Fruit fly (Drosophila melanogaster) whole organism, embryonic: ENCODE measurements around the gene CG10841.

ENCODE experiments used
- CG10209 ChIP-seq: fragments of 200-800 bp; sonication (Bioruptor generic); optimal IDR thresholded peaks from 3 replicates; lab custom pipeline; 2017; ENCODE audit warnings: missing biosample characterization, mild to moderate bottlenecking, missing genetic modification characterization, missing genetic modification reagents
- CG10462 ChIP-seq: fragments of 200-800 bp; sonication (Bioruptor generic); optimal IDR thresholded peaks from 2 replicates; lab custom pipeline; 2016; ENCODE audit warnings: missing biosample characterization, missing genetic modification characterization
- CG11398 ChIP-seq: fragments of 200-800 bp; sonication (Bioruptor generic); optimal IDR thresholded peaks from 2 replicates; lab custom pipeline; 2016; ENCODE audit warnings: missing biosample characterization, missing genetic modification characterization
- CG11504 ChIP-seq: fragments of 200-800 bp; sonication (Bioruptor generic); optimal IDR thresholded peaks from 3 replicates; lab custom pipeline; 2019; ENCODE audit warnings: missing biosample characterization, mild to moderate bottlenecking, missing genetic modification characterization, moderate library complexity
- CG12299 ChIP-seq: fragments of 200-800 bp; sonication (Bioruptor generic); optimal IDR thresholded peaks from 2 replicates; lab custom pipeline; 2018; ENCODE audit warnings: missing biosample characterization, mild to moderate bottlenecking, missing genetic modification characterization
- CG13296 ChIP-seq: fragments of 200-800 bp; sonication (Bioruptor generic); optimal IDR thresholded peaks from 3 replicates; lab custom pipeline; 2018; ENCODE audit warnings: missing biosample characterization, mild to moderate bottlenecking, missing genetic modification characterization
- CG14710 ChIP-seq: fragments of 200-800 bp; sonication (Bioruptor generic); optimal IDR thresholded peaks from 3 replicates; lab custom pipeline; 2019; ENCODE audit warnings: missing biosample characterization, mild to moderate bottlenecking, missing genetic modification characterization, moderate library complexity
- CG17568 ChIP-seq: fragments of 200-800 bp; sonication (Bioruptor generic); optimal IDR thresholded peaks from 2 replicates; lab custom pipeline; 2018; ENCODE audit warnings: missing biosample characterization, mild to moderate bottlenecking, missing genetic modification characterization, moderate library complexity
- CG17802 ChIP-seq: fragments of 200-800 bp; sonication (Bioruptor generic); optimal IDR thresholded peaks from 2 replicates; lab custom pipeline; 2018; ENCODE audit warnings: missing biosample characterization, mild to moderate bottlenecking, missing genetic modification characterization, moderate library complexity
- CG3407 ChIP-seq: fragments of 200-800 bp; sonication (Bioruptor generic); optimal IDR thresholded peaks from 2 replicates; lab custom pipeline; 2018; ENCODE audit warnings: missing biosample characterization, mild to moderate bottlenecking, missing genetic modification characterization
- CG34422 ChIP-seq: fragments of 200-800 bp; sonication (Bioruptor generic); IDR thresholded peaks from 3 replicates; pipeline ENCODE4 v1.3.6; 2022; ENCODE audit warnings: missing biosample characterization, missing genetic modification characterization
- CG43689 ChIP-seq: fragments of 200-800 bp; sonication (Bioruptor generic); IDR thresholded peaks from 2 replicates; pipeline ENCODE4 v1.3.6; 2022; ENCODE audit warnings: missing biosample characterization, missing genetic modification characterization
- CG5245 ChIP-seq: fragments of 200-800 bp; sonication (Bioruptor generic); optimal IDR thresholded peaks from 3 replicates; lab custom pipeline; 2016; ENCODE audit warnings: missing biosample characterization, missing genetic modification characterization
- CG8359 ChIP-seq: fragments of 200-800 bp; sonication (Bioruptor generic); optimal IDR thresholded peaks from 2 replicates; lab custom pipeline; 2017; ENCODE audit warnings: missing biosample characterization, mild to moderate bottlenecking, missing genetic modification characterization, borderline replicate concordance
- CG9609 ChIP-seq: fragments of 200-800 bp; sonication (Bioruptor generic); optimal IDR thresholded peaks from 3 replicates; lab custom pipeline; 2016; ENCODE audit warnings: missing biosample characterization, missing genetic modification characterization
- CG9817 ChIP-seq: fragments of 200-800 bp; sonication (Bioruptor generic); optimal IDR thresholded peaks from 2 replicates; lab custom pipeline; 2018; ENCODE audit warnings: missing biosample characterization, mild to moderate bottlenecking, missing genetic modification characterization, moderate library complexity
- Chrac-16 ChIP-seq: fragments of 200-800 bp; sonication (Bioruptor generic); optimal IDR thresholded peaks from 3 replicates; lab custom pipeline; 2016; ENCODE audit warnings: missing biosample characterization, missing genetic modification characterization
- CrebB ChIP-seq: fragments of 200-800 bp; sonication (Bioruptor generic); optimal IDR thresholded peaks from 3 replicates; lab custom pipeline; 2018; ENCODE audit warnings: missing biosample characterization, mild to moderate bottlenecking, missing genetic modification characterization
- Doc3 ChIP-seq: fragments of 200-800 bp; sonication (Bioruptor generic); IDR thresholded peaks from 3 replicates; pipeline ENCODE4 v1.3.6; 2022; ENCODE audit warnings: missing biosample characterization, missing genetic modification characterization; ENCODE audit not compliant: partially characterized antibody
- Dref ChIP-seq: fragments of 200-800 bp; sonication (Bioruptor generic); IDR thresholded peaks from 2 replicates; pipeline ENCODE4 v1.3.6; 2022; ENCODE audit warnings: missing biosample characterization, missing genetic modification characterization
- Hand ChIP-seq: fragments of 200-800 bp; sonication (Bioruptor generic); optimal IDR thresholded peaks from 2 replicates; lab custom pipeline; 2017; ENCODE audit warnings: mild to moderate bottlenecking, missing biosample characterization, missing genetic modification reagents, missing genetic modification characterization
- MBD-R2 ChIP-seq: fragments of 200-800 bp; sonication (Bioruptor generic); IDR thresholded peaks from 2 replicates; pipeline ENCODE4 v1.3.6; 2022; ENCODE audit warnings: missing biosample characterization, missing genetic modification characterization
- Meics ChIP-seq: fragments of 200-800 bp; sonication (Bioruptor generic); optimal IDR thresholded peaks from 2 replicates; lab custom pipeline; 2017; ENCODE audit warnings: missing biosample characterization, mild to moderate bottlenecking, missing genetic modification characterization
- Optix ChIP-seq: fragments of 200-800 bp; sonication (Bioruptor generic); IDR thresholded peaks from 3 replicates; pipeline ENCODE4 v1.3.6; 2022; ENCODE audit warnings: missing biosample characterization, missing genetic modification characterization
- Sry-β ChIP-seq: fragments of 200-800 bp; sonication (Bioruptor generic); optimal IDR thresholded peaks from 2 replicates; lab custom pipeline; 2018; ENCODE audit warnings: missing biosample characterization, mild to moderate bottlenecking, missing genetic modification characterization, moderate library complexity
- bigmax ChIP-seq: fragments of 200-800 bp; sonication (Bioruptor generic); optimal IDR thresholded peaks from 2 replicates; lab custom pipeline; 2018; ENCODE audit warnings: missing biosample characterization, mild to moderate bottlenecking, missing genetic modification characterization
- br ChIP-seq: fragments of >200 bp; optimal IDR thresholded peaks from 2 replicates; lab custom pipeline; 2017
- bsh ChIP-seq, 2 experiments: fragments of 200-800 bp; sonication (Bioruptor generic); optimal IDR thresholded peaks; 2 replicates each; lab custom pipeline; 2017 to 2018; ENCODE audit warnings: mild to moderate bottlenecking in 2 of 2, missing biosample characterization in 2 of 2, missing genetic modification characterization in 2 of 2, moderate library complexity in 1 of 2
- btn ChIP-seq: fragments of 200-800 bp; sonication (Bioruptor generic); optimal IDR thresholded peaks from 2 replicates; lab custom pipeline; 2016; ENCODE audit warnings: missing biosample characterization, missing genetic modification characterization
- cas ChIP-seq: fragments of 200-800 bp; sonication (Bioruptor generic); IDR thresholded peaks from 2 replicates; pipeline ENCODE4 v1.3.6; 2022; ENCODE audit warnings: missing biosample characterization, missing genetic modification characterization
- cg ChIP-seq: fragments of 200-800 bp; sonication (Bioruptor generic); optimal IDR thresholded peaks from 3 replicates; lab custom pipeline; 2019; ENCODE audit warnings: missing biosample characterization, mild to moderate bottlenecking, missing genetic modification characterization, moderate library complexity
- chinmo ChIP-seq: fragments of 200-800 bp; sonication (Bioruptor generic); IDR thresholded peaks from 4 replicates; pipeline ENCODE4 v1.3.6; 2022; ENCODE audit warnings: missing biosample characterization, missing genetic modification characterization; ENCODE audit not compliant: partially characterized antibody
- corto ChIP-seq: fragments of 200-800 bp; sonication (Bioruptor generic); optimal IDR thresholded peaks from 2 replicates; lab custom pipeline; 2016; ENCODE audit warnings: missing biosample characterization, mild to moderate bottlenecking, missing genetic modification characterization, moderate library complexity
- crol ChIP-seq: fragments of 200-800 bp; sonication (Bioruptor generic); IDR thresholded peaks from 2 replicates; pipeline ENCODE4 v1.3.6; 2022; ENCODE audit warnings: missing biosample characterization, missing genetic modification characterization
- fd96Cb ChIP-seq: fragments of 200-800 bp; sonication (Bioruptor generic); optimal IDR thresholded peaks from 2 replicates; lab custom pipeline; 2018; ENCODE audit warnings: missing biosample characterization, mild to moderate bottlenecking, missing genetic modification characterization, moderate library complexity
- fu2 ChIP-seq: fragments of 200-800 bp; sonication (Bioruptor generic); optimal IDR thresholded peaks from 2 replicates; lab custom pipeline; 2016; ENCODE audit warnings: missing biosample characterization, missing genetic modification characterization
- gro ChIP-seq: fragments of 200-800 bp; sonication (Bioruptor generic); optimal IDR thresholded peaks from 2 replicates; lab custom pipeline; 2016; ENCODE audit warnings: missing biosample characterization, missing genetic modification characterization
- ind ChIP-seq: fragments of 200-800 bp; sonication (Bioruptor generic); optimal IDR thresholded peaks from 3 replicates; lab custom pipeline; 2016; ENCODE audit warnings: missing biosample characterization, missing genetic modification characterization
- kni ChIP-seq: fragments of 200-800 bp; sonication (Bioruptor generic); optimal IDR thresholded peaks from 3 replicates; lab custom pipeline; 2017; ENCODE audit warnings: mild to moderate bottlenecking, missing biosample characterization, missing genetic modification reagents, missing genetic modification characterization
- maf-S ChIP-seq: fragments of 200-800 bp; sonication (Bioruptor generic); optimal IDR thresholded peaks from 2 replicates; lab custom pipeline; 2016; ENCODE audit warnings: missing biosample characterization, missing genetic modification characterization
- nerfin-1 ChIP-seq: fragments of 200-800 bp; sonication (Bioruptor generic); optimal IDR thresholded peaks from 3 replicates; lab custom pipeline; 2019; ENCODE audit warnings: missing biosample characterization, mild to moderate bottlenecking, missing genetic modification characterization, moderate library complexity
- nom ChIP-seq: fragments of 200-800 bp; sonication (Bioruptor generic); optimal IDR thresholded peaks from 2 replicates; lab custom pipeline; 2017; ENCODE audit warnings: missing biosample characterization, missing genetic modification characterization, mild to moderate bottlenecking, moderate library complexity, missing genetic modification reagents
- peb ChIP-seq: fragments of 200-800 bp; sonication (Bioruptor generic); IDR thresholded peaks from 2 replicates; pipeline ENCODE4 v1.3.6; 2022; ENCODE audit warnings: missing biosample characterization, missing genetic modification characterization
- phol ChIP-seq: fragments of 200-800 bp; sonication (Bioruptor generic); optimal IDR thresholded peaks from 3 replicates; lab custom pipeline; 2018; ENCODE audit warnings: missing biosample characterization, mild to moderate bottlenecking, missing genetic modification characterization, moderate library complexity
- pnt ChIP-seq: fragments of 200-800 bp; sonication (Bioruptor generic); optimal IDR thresholded peaks from 3 replicates; lab custom pipeline; 2016; ENCODE audit warnings: missing biosample characterization, missing genetic modification characterization
- pzg ChIP-seq: fragments of 200-800 bp; sonication (Bioruptor generic); optimal IDR thresholded peaks from 3 replicates; lab custom pipeline; 2018; ENCODE audit warnings: missing biosample characterization, mild to moderate bottlenecking, missing genetic modification characterization, moderate library complexity
- sim ChIP-seq: fragments of 200-800 bp; sonication (Bioruptor generic); IDR thresholded peaks from 2 replicates; pipeline ENCODE4 v1.3.6; 2022; ENCODE audit warnings: missing biosample characterization, missing genetic modification characterization
- toy ChIP-seq: fragments of 200-800 bp; sonication (Bioruptor generic); IDR thresholded peaks from 2 replicates; pipeline ENCODE4 v1.3.6; 2022; ENCODE audit warnings: missing biosample characterization, missing genetic modification characterization

Gene CG10841

DNA sequence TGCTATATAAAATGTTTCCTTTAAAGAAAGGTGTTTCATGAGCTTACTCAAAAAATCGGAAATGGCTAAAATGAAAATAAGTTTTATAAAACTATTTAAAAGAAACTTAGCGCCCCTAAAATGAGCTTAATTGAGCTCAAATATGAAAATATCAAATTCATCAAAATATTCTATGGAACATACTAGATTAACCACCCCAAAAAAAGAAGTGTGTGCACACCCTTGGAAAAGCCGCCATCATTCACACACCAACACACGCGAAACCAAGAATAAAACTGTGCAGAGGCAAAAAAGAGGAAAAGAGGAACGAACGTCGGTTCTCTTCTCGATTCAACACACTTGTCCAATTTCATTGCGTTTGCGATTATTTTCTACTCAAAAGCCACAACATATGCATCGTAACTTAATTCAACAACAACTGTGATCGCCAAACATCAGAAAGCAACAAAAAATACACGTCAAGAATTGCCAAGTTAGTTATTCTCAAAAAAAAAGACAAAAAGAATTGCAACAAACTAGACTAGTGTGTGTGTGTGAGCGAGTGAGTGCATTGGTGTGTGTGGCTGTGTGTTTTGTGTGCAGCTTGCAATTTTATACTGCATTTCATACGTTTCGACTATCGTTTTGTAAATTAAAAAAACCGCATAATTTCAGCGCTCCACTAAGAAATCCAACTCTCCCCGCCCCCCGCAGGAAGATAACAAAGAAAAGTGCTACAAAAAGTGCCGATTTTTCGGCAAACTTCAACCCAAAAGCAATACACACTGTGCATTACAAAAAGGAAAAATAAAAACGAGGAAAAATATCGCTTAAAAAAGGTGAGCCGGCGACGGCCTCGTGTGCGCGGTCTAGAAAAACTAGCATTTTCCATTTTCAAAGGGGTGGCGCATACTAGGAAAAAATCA, 15.2 kb downstream of the CG10841 start, which contains the start of gene rin (continued):
- no peak for TF ChIP-seq Meics (GFP tag; lab: Kevin White, UChicago)
- peak; percentile 80 for TF ChIP-seq nom
- no peak for TF ChIP-seq CrebB
- no peak for TF ChIP-seq br (lab: Kevin White, UChicago)
- no peak for TF ChIP-seq CG9817 (tag; lab: Kevin White, UChicago)
- no peak for TF ChIP-seq Optix (GFP tag; lab: Robert Waterston, UW)
- TF ChIP-seq bsh (GFP tag; optimal IDR thresholded peaks at IDR 0.05; lab: Kevin White, UChicago) = peak in 1 of 2 experiments; percentile 80
- TF ChIP-seq chinmo (GFP tag; lab: Robert Waterston, UW) = 0 out of 4 replicates have a peak, but pooled peaks have one; percentile 72
- no peak for TF ChIP-seq ind (GFP tag; lab: Kevin White, UChicago)
- TF ChIP-seq CG14710 = peak; percentile 99
- no peak for TF ChIP-seq peb
- 0 out of 3 replicates have a peak, but pooled peaks have one; percentile 9 for TF ChIP-seq Doc3 (GFP tag; lab: Robert Waterston, UW)
- no peak for TF ChIP-seq CG10209 (GFP tag; lab: Kevin White, UChicago)
- peak; percentile 59; the same call in 1 of the 3 replicates for TF ChIP-seq CG34422 (GFP tag; lab: Robert Waterston, UW)
- no peak for TF ChIP-seq Sry-β (GFP tag; lab: Kevin White, UChicago)
- no peak for TF ChIP-seq CG13296 (GFP tag; lab: Kevin White, UChicago)
- TF ChIP-seq CG9609 (GFP tag; lab: Kevin White, UChicago) = no peak
- TF ChIP-seq CG8359 (GFP tag; lab: Kevin White, UChicago) = no peak
- no peak for TF ChIP-seq toy (GFP tag; lab: Robert Waterston, UW)
- peak; percentile 38; the same call in 1 of the 2 replicates for TF ChIP-seq crol
- 0 out of 2 replicates have a peak, but pooled peaks have one; percentile 33 for TF ChIP-seq MBD-R2
- TF ChIP-seq CG17568 (GFP tag; lab: Kevin White, UChicago) = no peak
- TF ChIP-seq CG11398 (GFP tag; lab: Kevin White, UChicago) = no peak
- no peak for TF ChIP-seq maf-S
- no peak for TF ChIP-seq CG5245
- no peak for TF ChIP-seq CG43689 (GFP tag; lab: Robert Waterston, UW)
- TF ChIP-seq corto (GFP tag; lab: Kevin White, UChicago) = no peak
- no peak for TF ChIP-seq fu2 (GFP tag; lab: Kevin White, UChicago)
- no peak for TF ChIP-seq cas
- TF ChIP-seq kni (GFP tag; lab: Kevin White, UChicago) = no peak
- no peak for TF ChIP-seq CG11504 (tag; lab: Kevin White, UChicago)
- TF ChIP-seq cg (GFP tag; lab: Kevin White, UChicago) = peak; percentile 92
- no peak for TF ChIP-seq gro (GFP tag; lab: Kevin White, UChicago)
- peak; percentile 91 for TF ChIP-seq phol (tag; lab: Kevin White, UChicago)
- TF ChIP-seq btn (GFP tag; lab: Kevin White, UChicago) = no peak
- peak; percentile 45 for TF ChIP-seq bigmax (GFP tag; lab: Kevin White, UChicago)
- no peak for TF ChIP-seq CG3407
- no peak for TF ChIP-seq Dref (GFP tag; lab: Robert Waterston, UW)
- no peak for TF ChIP-seq CG10462 (GFP tag; lab: Kevin White, UChicago)
- TF ChIP-seq Chrac-16 (GFP tag; lab: Kevin White, UChicago) = no peak
- peak; percentile 23 for TF ChIP-seq nerfin-1 (tag; lab: Kevin White, UChicago)
- no peak for TF ChIP-seq Hand (GFP tag; lab: Kevin White, UChicago)
- TF ChIP-seq CG17802 = peak; percentile 94
- no peak for TF ChIP-seq sim (GFP tag; lab: Robert Waterston, UW)
- TF ChIP-seq fd96Cb (tag; lab: Kevin White, UChicago) = no peak
- peak; percentile 39 for TF ChIP-seq pzg (GFP tag; lab: Kevin White, UChicago)
- no peak for TF ChIP-seq CG12299 (tag; lab: Kevin White, UChicago)
- no peak for TF ChIP-seq pnt (GFP tag; lab: Kevin White, UChicago)
